Fruit fly (Drosophila melanogaster) whole organism, embryonic: ENCODE results near the gene CG6106.

Experiments
- Adf1 ChIP-seq: fragments of 200-800 bp; sonication (Bioruptor generic); IDR thresholded peaks from 2 replicates; pipeline ENCODE4 v1.3.6; 2022; ENCODE audit warnings: missing biosample characterization, missing genetic modification characterization
- Bdp1 ChIP-seq: fragments of 200-800 bp; sonication (Bioruptor generic); optimal IDR thresholded peaks from 3 replicates; lab custom pipeline; 2016; ENCODE audit warnings: missing biosample characterization, missing genetic modification characterization
- CG1024 ChIP-seq: fragments of 200-800 bp; sonication (Bioruptor generic); IDR thresholded peaks from 2 replicates; pipeline ENCODE4 v1.3.6; 2022; ENCODE audit warnings: missing biosample characterization, missing genetic modification characterization
- CG10431 ChIP-seq: fragments of 200-800 bp; sonication (Bioruptor generic); optimal IDR thresholded peaks from 3 replicates; lab custom pipeline; 2018; ENCODE audit warnings: missing biosample characterization, mild to moderate bottlenecking, missing genetic modification characterization
- CG10543 ChIP-seq: fragments of 200-800 bp; sonication (Bioruptor generic); optimal IDR thresholded peaks from 3 replicates; lab custom pipeline; 2017; ENCODE audit warnings: missing biosample characterization, mild to moderate bottlenecking, missing genetic modification characterization, moderate library complexity
- CG11504 ChIP-seq: fragments of 200-800 bp; sonication (Bioruptor generic); optimal IDR thresholded peaks from 3 replicates; lab custom pipeline; 2019; ENCODE audit warnings: missing biosample characterization, mild to moderate bottlenecking, missing genetic modification characterization, moderate library complexity
- CG11560 ChIP-seq: fragments of 200-800 bp; sonication (Bioruptor generic); IDR thresholded peaks from 3 replicates; pipeline ENCODE4 v1.3.6; 2022; ENCODE audit warnings: missing biosample characterization, missing genetic modification characterization
- CG12219 ChIP-seq: fragments of 200-800 bp; sonication (Bioruptor generic); optimal IDR thresholded peaks from 3 replicates; lab custom pipeline; 2018; ENCODE audit warnings: missing biosample characterization, mild to moderate bottlenecking, missing genetic modification characterization
- CG12236 ChIP-seq: fragments of 200-800 bp; sonication (Bioruptor generic); optimal IDR thresholded peaks from 2 replicates; lab custom pipeline; 2016; ENCODE audit warnings: missing biosample characterization, missing genetic modification characterization
- CG13287 ChIP-seq: fragments of 200-800 bp; sonication (Bioruptor generic); IDR thresholded peaks from 2 replicates; pipeline ENCODE4 v1.3.6; 2022; ENCODE audit warnings: missing biosample characterization, missing genetic modification characterization; ENCODE audit not compliant: partially characterized antibody
- CG15073 ChIP-seq: fragments of 200-800 bp; sonication (Bioruptor generic); optimal IDR thresholded peaks from 2 replicates; lab custom pipeline; 2016; ENCODE audit warnings: missing biosample characterization, missing genetic modification characterization
- CG1603 ChIP-seq: fragments of 200-800 bp; sonication (Bioruptor generic); optimal IDR thresholded peaks from 2 replicates; lab custom pipeline; 2019; ENCODE audit warnings: missing biosample characterization, mild to moderate bottlenecking, missing genetic modification characterization, moderate library complexity
- CG16779 ChIP-seq: fragments of 200-800 bp; sonication (Bioruptor generic); IDR thresholded peaks from 2 replicates; pipeline ENCODE4 v1.3.6; 2022; ENCODE audit warnings: missing biosample characterization, missing genetic modification characterization
- CG16815 ChIP-seq: fragments of 200-800 bp; sonication (Bioruptor generic); optimal IDR thresholded peaks from 3 replicates; lab custom pipeline; 2017; ENCODE audit warnings: missing biosample characterization, mild to moderate bottlenecking, missing genetic modification characterization
- CG17385 ChIP-seq: fragments of 200-800 bp; sonication (Bioruptor generic); optimal IDR thresholded peaks from 3 replicates; lab custom pipeline; 2018; ENCODE audit warnings: missing biosample characterization, mild to moderate bottlenecking, missing genetic modification characterization
- CG18011 ChIP-seq: fragments of 200-800 bp; sonication (Bioruptor generic); optimal IDR thresholded peaks from 2 replicates; lab custom pipeline; 2017; ENCODE audit warnings: missing biosample characterization, missing genetic modification characterization, mild to moderate bottlenecking, moderate library complexity, missing genotype
- CG30403 ChIP-seq: fragments of 200-800 bp; sonication (Bioruptor generic); optimal IDR thresholded peaks from 3 replicates; lab custom pipeline; 2016; ENCODE audit warnings: missing biosample characterization, missing genetic modification characterization
- CG31365 ChIP-seq: fragments of 200-800 bp; sonication (Bioruptor generic); optimal IDR thresholded peaks from 2 replicates; lab custom pipeline; 2018; ENCODE audit warnings: missing biosample characterization, mild to moderate bottlenecking, missing genetic modification characterization
- CG32532 ChIP-seq: fragments of 200-800 bp; sonication (Bioruptor generic); IDR thresholded peaks from 2 replicates; pipeline ENCODE4 v1.3.6; 2022; ENCODE audit warnings: missing biosample characterization, missing genetic modification characterization
- CG32772 ChIP-seq: fragments of 200-800 bp; sonication (Bioruptor generic); IDR thresholded peaks from 2 replicates; pipeline ENCODE4 v1.3.6; 2022; ENCODE audit warnings: missing biosample characterization, missing genetic modification characterization
- CG3726 ChIP-seq: fragments of 200-800 bp; sonication (Bioruptor generic); IDR thresholded peaks from 3 replicates; pipeline ENCODE4, ENCODE4 v1.3.6; 2022; ENCODE audit warnings: missing biosample characterization, missing genetic modification characterization
- CG6689 ChIP-seq: fragments of 200-800 bp; sonication (Bioruptor generic); IDR thresholded peaks from 2 replicates; pipeline ENCODE4 v1.3.6; 2022; ENCODE audit warnings: missing biosample characterization, missing genetic modification characterization
- CG7271 ChIP-seq: fragments of 200-800 bp; sonication (Bioruptor generic); optimal IDR thresholded peaks from 2 replicates; lab custom pipeline; 2018; ENCODE audit warnings: missing biosample characterization, mild to moderate bottlenecking, missing genetic modification characterization, moderate library complexity
- CG7987 ChIP-seq: fragments of 200-800 bp; sonication (Bioruptor generic); optimal IDR thresholded peaks from 2 replicates; lab custom pipeline; 2018; ENCODE audit warnings: missing biosample characterization, mild to moderate bottlenecking, missing genetic modification characterization, moderate library complexity
- CG8089 ChIP-seq: fragments of 200-800 bp; sonication (Bioruptor generic); optimal IDR thresholded peaks from 3 replicates; lab custom pipeline; 2016; ENCODE audit warnings: missing biosample characterization, missing genetic modification characterization
- CG8388 ChIP-seq: fragments of 200-800 bp; sonication (Bioruptor generic); optimal IDR thresholded peaks from 2 replicates; lab custom pipeline; 2019; ENCODE audit warnings: missing biosample characterization, mild to moderate bottlenecking, missing genetic modification characterization, moderate library complexity
- CG9797 ChIP-seq: fragments of 200-800 bp; sonication (Bioruptor generic); optimal IDR thresholded peaks from 3 replicates; lab custom pipeline; 2018; ENCODE audit warnings: missing biosample characterization, mild to moderate bottlenecking, missing genetic modification characterization
- Dbx ChIP-seq: fragments of 200-800 bp; sonication (Bioruptor generic); IDR thresholded peaks from 3 replicates; pipeline ENCODE4 v1.3.6; 2022; ENCODE audit warnings: missing biosample characterization, missing genetic modification characterization
- Gug ChIP-seq: fragments of 200-800 bp; sonication (Bioruptor generic); IDR thresholded peaks from 4 replicates; pipeline ENCODE4 v1.3.6; 2022; ENCODE audit warnings: missing biosample characterization, missing genetic modification characterization
- Myb ChIP-seq: fragments of 200-800 bp; sonication (Bioruptor generic); optimal IDR thresholded peaks from 2 replicates; lab custom pipeline; 2016; ENCODE audit warnings: missing biosample characterization, missing genetic modification characterization
- Nf-YC ChIP-seq: fragments of 200-800 bp; optimal IDR thresholded peaks from 3 replicates; lab custom pipeline; 2019; ENCODE audit warnings: missing biosample characterization, mild to moderate bottlenecking, missing genetic modification characterization, moderate library complexity
- ac ChIP-seq: fragments of 200-800 bp; sonication (Bioruptor generic); optimal IDR thresholded peaks from 3 replicates; lab custom pipeline; 2017; ENCODE audit warnings: missing biosample characterization, mild to moderate bottlenecking, missing genetic modification characterization
- br ChIP-seq: fragments of >200 bp; optimal IDR thresholded peaks from 2 replicates; lab custom pipeline; 2017
- cas ChIP-seq: fragments of 200-800 bp; sonication (Bioruptor generic); IDR thresholded peaks from 2 replicates; pipeline ENCODE4 v1.3.6; 2022; ENCODE audit warnings: missing biosample characterization, missing genetic modification characterization
- ci ChIP-seq: fragments of 200-800 bp; sonication (Bioruptor generic); IDR thresholded peaks from 3 replicates; pipeline ENCODE4 v1.3.6; 2022; ENCODE audit warnings: missing biosample characterization, missing genetic modification characterization
- esg ChIP-seq: fragments of 200-800 bp; sonication (Bioruptor generic); conservative IDR thresholded peaks from 2 replicates; pipeline ENCODE4 v1.3.6; 2022; ENCODE audit warnings: missing biosample characterization, missing genetic modification characterization
- fd96Cb ChIP-seq: fragments of 200-800 bp; sonication (Bioruptor generic); optimal IDR thresholded peaks from 2 replicates; lab custom pipeline; 2018; ENCODE audit warnings: missing biosample characterization, mild to moderate bottlenecking, missing genetic modification characterization, moderate library complexity
- gcm ChIP-seq: fragments of 200-800 bp; sonication (Bioruptor generic); optimal IDR thresholded peaks from 2 replicates; lab custom pipeline; 2019; ENCODE audit warnings: missing biosample characterization, mild to moderate bottlenecking, missing genetic modification characterization, moderate library complexity
- kah ChIP-seq: fragments of 200-800 bp; sonication (Bioruptor generic); optimal IDR thresholded peaks from 2 replicates; lab custom pipeline; 2018; ENCODE audit warnings: missing biosample characterization, mild to moderate bottlenecking, missing genetic modification characterization
- ken ChIP-seq: fragments of 200-800 bp; sonication (Bioruptor generic); IDR thresholded peaks from 3 replicates; pipeline ENCODE4 v1.3.6; 2022; ENCODE audit warnings: missing biosample characterization, missing genetic modification characterization
- lilli ChIP-seq: fragments of 200-800 bp; sonication (Bioruptor generic); optimal IDR thresholded peaks from 3 replicates; lab custom pipeline; 2016; ENCODE audit warnings: missing biosample characterization, missing genetic modification characterization
- maf-S ChIP-seq: fragments of 200-800 bp; sonication (Bioruptor generic); optimal IDR thresholded peaks from 2 replicates; lab custom pipeline; 2016; ENCODE audit warnings: missing biosample characterization, missing genetic modification characterization
- pfk ChIP-seq: fragments of 200-800 bp; sonication (Bioruptor generic); optimal IDR thresholded peaks from 2 replicates; lab custom pipeline; 2018; ENCODE audit warnings: missing biosample characterization, mild to moderate bottlenecking, missing genetic modification characterization, moderate library complexity
- sens-2 ChIP-seq: fragments of 200-800 bp; sonication (Bioruptor generic); IDR thresholded peaks from 2 replicates; pipeline ENCODE4 v1.3.6; 2022; ENCODE audit warnings: missing biosample characterization, missing genetic modification characterization
- sob ChIP-seq: fragments of 200-800 bp; sonication (Bioruptor generic); IDR thresholded peaks from 2 replicates; pipeline ENCODE4 v1.3.6; 2022; ENCODE audit warnings: missing biosample characterization, missing genetic modification characterization
- trem ChIP-seq: fragments of 200-800 bp; optimal IDR thresholded peaks from 3 replicates; lab custom pipeline; 2019; ENCODE audit warnings: missing biosample characterization, mild to moderate bottlenecking, missing genetic modification characterization, moderate library complexity
- ttk ChIP-seq: fragments of 200-800 bp; sonication (Bioruptor generic); IDR thresholded peaks from 2 replicates; pipeline ENCODE4 v2.1.2; 2022; ENCODE audit warnings: missing biosample characterization, missing genetic modification characterization
- unpg ChIP-seq: fragments of 200-800 bp; sonication (Bioruptor generic); optimal IDR thresholded peaks from 3 replicates; lab custom pipeline; 2018; ENCODE audit warnings: missing biosample characterization, mild to moderate bottlenecking, missing genetic modification characterization, moderate library complexity
- zen ChIP-seq: fragments of 200-800 bp; sonication (Bioruptor generic); optimal IDR thresholded peaks from 3 replicates; lab custom pipeline; 2018; ENCODE audit warnings: missing biosample characterization, mild to moderate bottlenecking, missing genetic modification characterization, moderate library complexity

CG6106 gene

DNA sequence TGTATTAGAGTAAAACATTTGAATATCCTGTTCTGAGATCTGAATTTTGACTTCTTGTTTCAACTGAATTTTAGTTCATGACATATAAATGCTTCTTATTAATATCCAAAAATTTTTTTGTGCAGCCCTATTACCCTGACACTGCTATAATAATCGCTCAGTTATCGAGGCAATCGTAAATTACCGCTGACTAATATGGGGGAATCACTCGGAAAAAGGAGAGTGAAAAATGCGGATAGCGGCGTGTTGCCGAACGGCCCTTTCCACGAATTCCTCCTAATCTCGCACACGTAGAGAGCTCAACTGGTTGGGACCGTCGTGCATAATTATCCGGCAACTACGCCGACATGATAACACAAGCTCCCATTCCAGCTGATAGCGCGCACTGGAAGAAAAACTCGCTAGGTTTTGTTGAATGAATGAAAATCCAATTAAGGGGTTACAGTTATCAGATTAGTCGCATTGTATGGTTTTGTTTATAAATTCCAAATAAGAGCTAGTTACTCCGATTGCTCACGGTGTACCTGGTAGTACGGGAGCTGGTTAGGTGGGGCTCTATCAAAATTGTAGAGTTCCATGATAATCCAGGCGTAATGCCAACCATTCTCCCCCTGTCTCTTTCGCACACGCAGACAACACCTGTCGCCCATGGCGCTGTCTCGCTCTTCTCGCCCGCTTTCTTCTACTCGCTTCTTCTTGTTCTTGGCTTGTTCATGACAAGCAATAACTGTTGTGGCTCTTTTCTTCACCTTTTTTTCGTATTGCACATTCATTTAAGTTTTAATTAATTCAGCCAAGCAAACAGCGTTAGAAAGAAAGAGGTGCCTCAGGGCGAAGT lies 9.3 kb downstream of the CG6106 start (continued):
- TF ChIP-seq sens-2 (peak; percentile 49; the same call in 1 of the 2 replicates), CG7271 (tag; lab: Kevin White, UChicago) (no peak), CG9797 (no peak), CG13287 (GFP tag; lab: Robert Waterston, UW) (no peak), maf-S (GFP tag; lab: Kevin White, UChicago) (peak; percentile 65), ttk (GFP tag; lab: Robert Waterston, UW) (peak; percentile 64), CG11560 (peak; percentile 61; the same call in 2 of the 3 replicates), ci (peak; percentile 86), Myb (GFP tag; lab: Kevin White, UChicago) (peak; percentile 52), ken (peak; percentile 68; the same call in 1 of the 3 replicates), CG32772 (GFP tag; lab: Robert Waterston, UW) (peak; percentile 54), Dbx (GFP tag; lab: Robert Waterston, UW) (peak; percentile 91), esg (GFP tag; lab: Robert Waterston, UW) (peak; percentile 57), ac (GFP tag; lab: Kevin White, UChicago) (no peak), gcm (no peak), CG1024 (peak; percentile 65), CG30403 (GFP tag; lab: Kevin White, UChicago) (peak; percentile 63), cas (GFP tag; lab: Robert Waterston, UW) (peak; percentile 74), CG16779 (GFP tag; lab: Robert Waterston, UW) (peak; percentile 72), CG12219 (peak; percentile 71), CG11504 (tag; lab: Kevin White, UChicago) (peak; percentile 60), CG1603 (peak; percentile 84), Gug (peak; percentile 72), Bdp1 (GFP tag; lab: Kevin White, UChicago) (peak; percentile 42), CG12236 (GFP tag; lab: Kevin White, UChicago) (peak; percentile 25), lilli (peak; percentile 81), Nf-YC (tag; lab: Kevin White, UChicago) (peak; percentile 21), CG18011 (GFP tag; lab: Kevin White, UChicago) (peak; percentile 18), CG17385 (GFP tag; lab: Kevin White, UChicago) (peak; percentile 62), CG10431 (GFP tag; lab: Kevin White, UChicago) (peak; percentile 21), CG15073 (GFP tag; lab: Kevin White, UChicago) (no peak), kah (peak; percentile 8), unpg (GFP tag; lab: Kevin White, UChicago) (peak; percentile 61), CG32532 (GFP tag; lab: Robert Waterston, UW) (peak; percentile 84), CG7987 (GFP tag; lab: Kevin White, UChicago) (peak; percentile 67), CG8388 (peak; percentile 31), CG3726 (GFP tag; lab: Robert Waterston, UW) (0 out of 3 replicates have a peak, but pooled peaks have one; percentile 59), br (lab: Kevin White, UChicago) (no peak), CG16815 (GFP tag; lab: Kevin White, UChicago) (peak; percentile 34), trem (tag; lab: Kevin White, UChicago) (no peak), zen (tag; lab: Kevin White, UChicago) (no peak), CG8089 (GFP tag; lab: Kevin White, UChicago) (peak; percentile 43), CG10543 (peak; percentile 86), fd96Cb (tag; lab: Kevin White, UChicago) (peak; percentile 25), CG6689 (GFP tag; lab: Robert Waterston, UW) (peak; percentile 46), pfk (GFP tag; lab: Kevin White, UChicago) (peak; percentile 7), sob (GFP tag; lab: Robert Waterston, UW) (peak; percentile 79), CG31365 (tag; lab: Kevin White, UChicago) (peak; percentile 26), Adf1 (peak; percentile 46; the same call in 1 of the 2 replicates)
